Worm (Caenorhabditis elegans) whole organism, L3 larva: Measurements from ENCODE around the gene srab-25.

ENCODE experiments used
- hmg-11 ChIP-seq: sonication (generic microtip); optimal IDR thresholded peaks from 2 replicates; lab custom pipeline; 2016; ENCODE audit warnings: missing genetic modification characterization, missing compliant biosample characterization
- lin-15B ChIP-seq: fragments of 150-350 bp; optimal IDR thresholded peaks from 2 replicates; lab custom pipeline; 2014; ENCODE audit warnings: missing biosample characterization, missing genetic modification characterization
- nhr-67 ChIP-seq: fragments of 150-350 bp; optimal IDR thresholded peaks from 2 replicates; lab custom pipeline; 2014; ENCODE audit warnings: missing biosample characterization, missing genetic modification characterization
- ztf-11 ChIP-seq: fragments of 150-350 bp; optimal IDR thresholded peaks from 2 replicates; lab custom pipeline; 2014; ENCODE audit warnings: missing biosample characterization, missing genetic modification characterization

- no peak for TF ChIP-seq ztf-11 (tag; lab: Kevin White, UChicago)
- TF ChIP-seq lin-15B, result no peak
- no peak for TF ChIP-seq nhr-67 (tag; lab: Kevin White, UChicago)
- no peak for TF ChIP-seq hmg-11 (tag; lab: Kevin White, UChicago)
Observed at ce11 chrV:1699228-1699795, 41.7 kb downstream of the srab-25 start.
